Fruit fly (Drosophila melanogaster) whole organism, wandering third instar larva: ENCODE measurements around the gene CG2924.

Experiments
- Abd-B ChIP-seq: fragments of >200 bp; optimal IDR thresholded peaks from 2 replicates; lab custom pipeline; 2017; ENCODE audit warnings: missing biosample characterization, missing genetic modification characterization
- CG32264 ChIP-seq: fragments of 200-800 bp; sonication (Bioruptor generic); optimal IDR thresholded peaks from 2 replicates; lab custom pipeline; 2016; ENCODE audit warnings: missing biosample characterization, missing genetic modification characterization
- CG9705 ChIP-seq: fragments of 200-800 bp; sonication (Bioruptor generic); optimal IDR thresholded peaks from 2 replicates; lab custom pipeline; 2018; ENCODE audit warnings: missing biosample characterization, mild to moderate bottlenecking, missing genetic modification characterization
- CrebA ChIP-seq: fragments of 200-800 bp; sonication (Bioruptor generic); optimal IDR thresholded peaks from 2 replicates; lab custom pipeline; 2016; ENCODE audit warnings: missing biosample characterization, mild to moderate bottlenecking, missing genetic modification characterization, borderline replicate concordance
- Dfd ChIP-seq: fragments of >200 bp; optimal IDR thresholded peaks from 2 replicates; lab custom pipeline; 2017; ENCODE audit warnings: missing biosample characterization, missing genetic modification characterization
- Dif ChIP-seq: fragments of 200-275, 200-300 bp; sonication (Bioruptor generic); optimal IDR thresholded peaks from 2 replicates; lab custom pipeline; 2018; ENCODE audit warnings: missing biosample characterization, missing genetic modification characterization; ENCODE audit not compliant: partially characterized antibody
- GATAd ChIP-seq: sonication (Bioruptor generic); optimal IDR thresholded peaks from 2 replicates; lab custom pipeline; 2016; ENCODE audit warnings: missing biosample characterization, missing genetic modification characterization
- HLH106 ChIP-seq: fragments of 200-800 bp; optimal IDR thresholded peaks from 3 replicates; lab custom pipeline; 2019; ENCODE audit warnings: missing biosample characterization, mild to moderate bottlenecking, missing genetic modification characterization, moderate library complexity
- Hnf4 ChIP-seq: fragments of 200-800 bp; sonication (Bioruptor generic); optimal IDR thresholded peaks from 2 replicates; lab custom pipeline; 2016; ENCODE audit warnings: missing biosample characterization, mild to moderate bottlenecking, missing genetic modification characterization
- Hr78 ChIP-seq: fragments of >200 bp; optimal IDR thresholded peaks from 2 replicates; lab custom pipeline; 2017; ENCODE audit warnings: missing biosample characterization, missing genetic modification characterization
- Hr83 ChIP-seq: fragments of 200-300 bp; sonication (Bioruptor generic); optimal IDR thresholded peaks from 2 replicates; lab custom pipeline; 2016; ENCODE audit warnings: missing biosample characterization, mild to moderate bottlenecking, missing genetic modification characterization, moderate library complexity; ENCODE audit not compliant: poor library complexity, severe bottlenecking
- Jra ChIP-seq: sonication (Bioruptor generic); optimal IDR thresholded peaks from 2 replicates; lab custom pipeline; 2016; ENCODE audit warnings: missing biosample characterization, missing genetic modification characterization
- Mio ChIP-seq: sonication (Bioruptor generic); optimal IDR thresholded peaks from 2 replicates; lab custom pipeline; 2016; ENCODE audit warnings: missing biosample characterization, missing genetic modification characterization
- Myc ChIP-seq: fragments of >200 bp; optimal IDR thresholded peaks from 2 replicates; lab custom pipeline; 2017
- N ChIP-seq: fragments of >200 bp; optimal IDR thresholded peaks from 2 replicates; lab custom pipeline; 2018; ENCODE audit warnings: missing biosample characterization, missing external identifiers, missing genetic modification characterization
- OdsH ChIP-seq: fragments of 200-800 bp; sonication (Bioruptor generic); optimal IDR thresholded peaks from 2 replicates; lab custom pipeline; 2016; ENCODE audit warnings: missing biosample characterization, mild to moderate bottlenecking, missing genetic modification characterization
- Rel ChIP-seq, 2 experiments: fragments of 200-800 bp; sonication (Bioruptor generic) in 1 of 2; optimal IDR thresholded peaks; 2 replicates in 1 of 2; 3 replicates in 1 of 2; lab custom pipeline; 2016 to 2019; ENCODE audit warnings: mild to moderate bottlenecking in 2 of 2, missing biosample characterization in 2 of 2, missing genetic modification characterization in 2 of 2, moderate library complexity in 1 of 2
- Sp1 ChIP-seq: fragments of 200-800 bp; sonication (Bioruptor generic); optimal IDR thresholded peaks from 3 replicates; lab custom pipeline; 2019; ENCODE audit warnings: missing biosample characterization, mild to moderate bottlenecking, missing genetic modification characterization, moderate library complexity
- Vsx2 ChIP-seq: fragments of 200-300, 225-300 bp; sonication (Bioruptor generic); optimal IDR thresholded peaks from 2 replicates; lab custom pipeline; 2018; ENCODE audit warnings: missing biosample characterization, missing genetic modification characterization; ENCODE audit not compliant: partially characterized antibody
- br ChIP-seq: fragments of 200-800 bp; sonication (Bioruptor generic); optimal IDR thresholded peaks from 2 replicates; lab custom pipeline; 2016; ENCODE audit warnings: missing biosample characterization, missing genetic modification characterization
- brk ChIP-seq: fragments of 200-800 bp; sonication (Bioruptor generic); optimal IDR thresholded peaks from 2 replicates; lab custom pipeline; 2016; ENCODE audit warnings: missing biosample characterization, mild to moderate bottlenecking, missing genetic modification characterization
- dl ChIP-seq, 2 experiments: fragments of 175-275, 200-275 bp in 1 of 2; fragments of 200-275 bp in 1 of 2; sonication (Bioruptor generic); optimal IDR thresholded peaks; lab custom pipeline; 2018; ENCODE audit warnings: mild to moderate bottlenecking in 2 of 2, missing biosample characterization in 2 of 2, missing genetic modification characterization in 2 of 2, moderate library complexity in 2 of 2; ENCODE audit not compliant: partially characterized antibody in 2 of 2, insufficient read depth in 1 of 2
- dmrt93B ChIP-seq: fragments of 200-800 bp; sonication (Bioruptor generic); optimal IDR thresholded peaks from 2 replicates; lab custom pipeline; 2018; ENCODE audit warnings: missing biosample characterization, mild to moderate bottlenecking, missing genetic modification characterization
- dsf ChIP-seq: sonication (Bioruptor generic); optimal IDR thresholded peaks from 2 replicates; lab custom pipeline; 2016; ENCODE audit warnings: missing biosample characterization, missing genetic modification characterization, borderline replicate concordance
- ey ChIP-seq: fragments of 200-800 bp; sonication (Bioruptor generic); optimal IDR thresholded peaks from 2 replicates; lab custom pipeline; 2016; ENCODE audit warnings: missing biosample characterization, missing genetic modification characterization
- foxo ChIP-seq, 2 experiments: fragments of 200-800 bp; sonication (Bioruptor generic); optimal IDR thresholded peaks; 2 replicates in 1 of 2; 3 replicates in 1 of 2; lab custom pipeline; 2016 to 2017; ENCODE audit warnings: missing biosample characterization in 2 of 2, missing genetic modification characterization in 2 of 2
- fru ChIP-seq: fragments of 200-800 bp; sonication (Bioruptor generic); optimal IDR thresholded peaks from 3 replicates; lab custom pipeline; 2016; ENCODE audit warnings: missing biosample characterization, mild to moderate bottlenecking, missing genetic modification characterization
- h ChIP-seq: fragments of 200-800 bp; sonication (Bioruptor generic); optimal IDR thresholded peaks from 3 replicates; lab custom pipeline; 2016; ENCODE audit warnings: missing biosample characterization, mild to moderate bottlenecking, missing genetic modification characterization
- jim ChIP-seq: fragments of 175-275, 200-325 bp; sonication (Bioruptor generic); optimal IDR thresholded peaks from 2 replicates; lab custom pipeline; 2016; ENCODE audit warnings: missing biosample characterization, mild to moderate bottlenecking, missing genetic modification characterization
- lola ChIP-seq: fragments of >200 bp; optimal IDR thresholded peaks from 2 replicates; lab custom pipeline; 2017; ENCODE audit warnings: missing biosample characterization, missing genetic modification characterization
- pan ChIP-seq: fragments of >200 bp; optimal IDR thresholded peaks from 2 replicates; lab custom pipeline; 2017
- psq ChIP-seq: fragments of 200-800 bp; sonication (Bioruptor generic); optimal IDR thresholded peaks from 3 replicates; lab custom pipeline; 2017; ENCODE audit warnings: missing biosample characterization, mild to moderate bottlenecking, missing genetic modification characterization, moderate library complexity
- rgr ChIP-seq: fragments of 200-800 bp; sonication (Bioruptor generic); optimal IDR thresholded peaks from 3 replicates; lab custom pipeline; 2016; ENCODE audit warnings: missing biosample characterization, mild to moderate bottlenecking, missing genetic modification characterization
- sage ChIP-seq: fragments of 200-800 bp; sonication (Bioruptor generic); optimal IDR thresholded peaks from 2 replicates; lab custom pipeline; 2016; ENCODE audit warnings: missing biosample characterization, mild to moderate bottlenecking, missing genetic modification characterization
- sv ChIP-seq: fragments of 200-800 bp; sonication (Bioruptor generic); optimal IDR thresholded peaks from 3 replicates; lab custom pipeline; 2016; ENCODE audit warnings: missing biosample characterization, missing genetic modification characterization
- tai ChIP-seq: sonication (Bioruptor generic); optimal IDR thresholded peaks from 2 replicates; lab custom pipeline; 2016; ENCODE audit warnings: missing biosample characterization, missing genetic modification characterization
- usp ChIP-seq: fragments of >200 bp; optimal IDR thresholded peaks from 2 replicates; lab custom pipeline; 2017; ENCODE audit warnings: missing biosample characterization, missing genetic modification characterization
- woc ChIP-seq: sonication (Bioruptor generic); optimal IDR thresholded peaks from 2 replicates; lab custom pipeline; 2016; ENCODE audit warnings: missing biosample characterization, mild to moderate bottlenecking, missing genetic modification characterization

Gene CG2924

DNA sequence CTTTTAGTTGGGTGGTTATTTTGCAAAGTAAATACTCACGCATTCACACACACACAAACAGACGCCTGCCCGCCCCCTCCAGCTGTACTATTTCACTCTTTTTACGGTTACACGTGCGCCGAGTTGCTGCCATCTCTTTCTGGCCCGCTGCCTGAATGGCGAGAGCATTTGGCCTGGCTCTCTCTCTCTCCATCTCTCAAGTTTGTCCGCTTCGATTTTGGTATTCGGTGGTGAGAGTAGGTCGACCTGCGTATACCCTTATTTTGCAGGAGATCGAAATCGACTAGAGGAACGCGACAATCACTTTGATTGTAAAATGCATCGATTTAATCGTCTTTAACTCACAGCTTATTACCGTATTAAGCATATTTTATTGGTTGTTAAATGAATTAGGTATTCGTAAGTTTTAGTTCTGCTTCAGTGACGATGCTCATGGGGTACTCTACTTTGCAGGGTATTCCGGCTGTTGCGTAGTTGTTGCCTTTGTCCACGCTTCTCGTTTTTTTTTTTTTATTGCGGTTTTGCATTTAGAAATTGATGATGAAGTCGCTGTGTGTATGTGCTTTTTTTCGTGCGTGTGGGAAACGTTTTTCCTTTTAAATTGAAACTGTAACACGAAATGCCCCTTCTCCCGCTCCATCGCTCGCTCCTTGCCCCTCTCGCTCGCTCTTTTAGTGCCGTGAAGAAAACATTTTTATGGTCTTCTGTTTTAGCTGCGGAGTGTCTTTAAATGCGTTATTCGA, 33.4 kb upstream of the CG2924 start (continued):
- TF ChIP-seq sv (GFP tag; lab: Kevin White, UChicago) (peak; percentile 86), Jra (GFP tag; lab: Kevin White, UChicago) (peak; percentile 80)
- TF ChIP-seq, all 38 proteins: peak for 23

DNA sequence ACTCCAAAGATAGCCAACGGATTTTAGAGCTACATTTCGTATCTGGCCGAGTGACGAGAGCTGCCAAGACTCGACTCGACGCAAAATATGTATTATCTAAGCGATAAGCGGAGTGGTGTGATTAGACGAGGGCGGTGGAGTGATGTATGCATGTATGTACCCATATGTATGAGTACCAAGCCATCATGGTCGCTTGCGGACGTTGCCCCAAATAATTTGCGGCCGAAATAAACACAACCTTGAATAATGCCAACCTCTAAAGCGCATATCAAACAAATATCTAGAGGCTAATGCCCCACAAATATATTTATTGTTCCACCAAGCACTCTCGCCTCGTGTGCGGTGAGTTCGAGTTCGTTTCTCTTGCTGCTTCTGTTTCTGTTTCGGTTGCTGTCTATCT, 32.3 kb upstream of the CG2924 start:
- TF ChIP-seq h (peak; percentile 26), Hr83 (GFP tag; lab: Kevin White, UChicago) (peak; percentile 29), sage (GFP tag; lab: Kevin White, UChicago) (no peak), Rel (GFP tag; optimal IDR thresholded peaks at IDR 0.05; lab: Kevin White, UChicago) (no peak), Rel (tag; optimal IDR thresholded peaks at IDR 0.05; lab: Kevin White, UChicago) (peak; percentile 10), Hnf4 (GFP tag; lab: Kevin White, UChicago) (peak; percentile 10)

- no peak for TF ChIP-seq Myc (lab: Kevin White, UChicago)
- no peak for TF ChIP-seq Hr83 (GFP tag; lab: Kevin White, UChicago)
- peak; percentile 62 for TF ChIP-seq psq (GFP tag; lab: Kevin White, UChicago)
- TF ChIP-seq Mio: no peak
- peak; percentile 16 to 79 for TF ChIP-seq foxo (GFP tag; optimal IDR thresholded peaks at IDR 0.05; lab: Kevin White, UChicago)
- peak; percentile 59 for TF ChIP-seq CG32264
- TF ChIP-seq ey (GFP tag; lab: Kevin White, UChicago): peak; percentile 68
- TF ChIP-seq N (GFP tag; lab: Kevin White, UChicago): no peak
- no peak for TF ChIP-seq Dif (GFP tag; lab: Kevin White, UChicago)
- TF ChIP-seq woc (GFP tag; lab: Kevin White, UChicago): peak; percentile 39
- no peak for TF ChIP-seq jim
- no peak for TF ChIP-seq Abd-B
- no peak for TF ChIP-seq Rel (GFP tag; optimal IDR thresholded peaks at IDR 0.05; lab: Kevin White, UChicago)
- TF ChIP-seq Rel (tag; optimal IDR thresholded peaks at IDR 0.05; lab: Kevin White, UChicago): peak; percentile 95
- TF ChIP-seq br (GFP tag; lab: Kevin White, UChicago): peak; percentile 66
- TF ChIP-seq OdsH (GFP tag; lab: Kevin White, UChicago): peak; percentile 59
- peak in 1 of 2 experiments; percentile 13 for TF ChIP-seq dl (GFP tag; optimal IDR thresholded peaks at IDR 0.05; lab: Kevin White, UChicago; ENCODE audit: insufficient read depth in 1 of 2, partially characterized antibody in 2 of 2)
- TF ChIP-seq h: peak; percentile 65
- peak; percentile 79 for TF ChIP-seq fru (GFP tag; lab: Kevin White, UChicago)
- no peak for TF ChIP-seq Hr78 (GFP tag; lab: Kevin White, UChicago)
- peak; percentile 24 for TF ChIP-seq Hnf4 (GFP tag; lab: Kevin White, UChicago)
- TF ChIP-seq dsf (GFP tag; lab: Kevin White, UChicago): no peak
- no peak for TF ChIP-seq brk (GFP tag; lab: Kevin White, UChicago)
- peak; percentile 62 for TF ChIP-seq sv (GFP tag; lab: Kevin White, UChicago)
- TF ChIP-seq usp (GFP tag; lab: Kevin White, UChicago): no peak
- peak; percentile 72 for TF ChIP-seq HLH106 (tag; lab: Kevin White, UChicago)
- TF ChIP-seq rgr (GFP tag; lab: Kevin White, UChicago): peak; percentile 72
- TF ChIP-seq CG9705 (GFP tag; lab: Kevin White, UChicago): peak; percentile 31
- TF ChIP-seq dmrt93B (GFP tag; lab: Kevin White, UChicago): peak; percentile 70
- no peak for TF ChIP-seq pan
- no peak for TF ChIP-seq lola (GFP tag; lab: Kevin White, UChicago)
- peak; percentile 63 for TF ChIP-seq Sp1
- TF ChIP-seq Dfd (GFP tag; lab: Kevin White, UChicago): no peak
- peak; percentile 30 for TF ChIP-seq CrebA (GFP tag; lab: Kevin White, UChicago)
- no peak for TF ChIP-seq GATAd
- no peak for TF ChIP-seq sage (GFP tag; lab: Kevin White, UChicago)
- no peak for TF ChIP-seq tai (GFP tag; lab: Kevin White, UChicago)
- TF ChIP-seq Vsx2 (GFP tag; lab: Kevin White, UChicago): no peak
- peak; percentile 21 for TF ChIP-seq Jra (GFP tag; lab: Kevin White, UChicago)
Measured at dm6 chrX:2301613-2302522, 31.3 kb upstream of the CG2924 start.
